Worm (Caenorhabditis elegans) whole organism, young adult: ENCODE results near the gene C54D10.9.

Experiments used
- F22D6.2 ChIP-seq: sonication (generic microtip); optimal IDR thresholded peaks from 2 replicates; lab custom pipeline; 2016; ENCODE audit warnings: mild to moderate bottlenecking, missing genetic modification characterization, missing compliant biosample characterization
- F37B4.10 ChIP-seq: fragments of 200-800 bp; sonication (Bioruptor generic); IDR thresholded peaks from 2 replicates; pipeline ENCODE4 v1.3.6; 2022; ENCODE audit warnings: missing genetic modification characterization, missing compliant biosample characterization
- F57C9.4 ChIP-seq: sonication (generic microtip); optimal IDR thresholded peaks from 2 replicates; lab custom pipeline; 2017; ENCODE audit warnings: mild to moderate bottlenecking, missing genetic modification characterization, missing compliant biosample characterization
- K11D2.4 ChIP-seq: fragments of 200-800 bp; sonication (Bioruptor generic); IDR thresholded peaks from 2 replicates; pipeline ENCODE4 v1.3.6; 2022; ENCODE audit warnings: missing genetic modification reagents, missing genetic modification characterization, missing compliant biosample characterization
- T07F8.4 ChIP-seq: sonication (generic microtip); optimal IDR thresholded peaks from 2 replicates; lab custom pipeline; 2016; ENCODE audit warnings: mild to moderate bottlenecking, missing genetic modification characterization, moderate library complexity, missing compliant biosample characterization
- T26A5.8 ChIP-seq: sonication (generic microtip); optimal IDR thresholded peaks from 2 replicates; lab custom pipeline; 2016; ENCODE audit warnings: missing genetic modification characterization, missing compliant biosample characterization
- Y53F4B.3 ChIP-seq: fragments of 200-800 bp; sonication (Bioruptor generic); IDR thresholded peaks from 2 replicates; pipeline ENCODE4 v1.3.6; 2022; ENCODE audit warnings: missing genetic modification reagents, missing genetic modification characterization, missing compliant biosample characterization
- Y67H2A.10 ChIP-seq: fragments of 200-800 bp; sonication (Bioruptor generic); conservative IDR thresholded peaks from 2 replicates; pipeline ENCODE4 v1.3.6; 2022; ENCODE audit warnings: missing genetic modification reagents, missing genetic modification characterization, missing compliant biosample characterization
- ama-1 ChIP-seq, 3 experiments: fragments of 150-350 bp in 1 of 3; sonication (generic microtip) in 2 of 3; optimal IDR thresholded peaks; 2 replicates each; lab custom pipeline; 2014 to 2018; ENCODE audit warnings: missing biosample characterization in 2 of 3, missing genetic modification characterization in 2 of 3, missing genetic modification reagents in 2 of 3
- atf-7 ChIP-seq: sonication (generic microtip); optimal IDR thresholded peaks from 2 replicates; lab custom pipeline; 2017; ENCODE audit warnings: mild to moderate bottlenecking, missing genetic modification characterization, missing compliant biosample characterization
- attf-5 ChIP-seq: fragments of 200-800 bp; sonication (Bioruptor generic); optimal IDR thresholded peaks from 2 replicates; lab custom pipeline; 2018; ENCODE audit warnings: mild to moderate bottlenecking, missing genetic modification characterization, missing compliant biosample characterization
- ceh-40 ChIP-seq: fragments of 200-800 bp; sonication (Bioruptor generic); IDR thresholded peaks from 2 replicates; pipeline ENCODE4 v1.3.6; 2022; ENCODE audit warnings: missing genetic modification characterization, missing compliant biosample characterization
- ceh-79 ChIP-seq: sonication (generic microtip); optimal IDR thresholded peaks from 2 replicates; lab custom pipeline; 2017; ENCODE audit warnings: mild to moderate bottlenecking, missing genetic modification characterization, missing compliant biosample characterization
- dox-1 ChIP-seq: fragments of 200-800 bp; sonication (Bioruptor generic); IDR thresholded peaks from 2 replicates; pipeline ENCODE4 v1.3.6; 2022; ENCODE audit warnings: missing genetic modification reagents, missing genetic modification characterization, missing compliant biosample characterization
- dpl-1 ChIP-seq: fragments of 150-350 bp; optimal IDR thresholded peaks from 2 replicates; lab custom pipeline; 2014; ENCODE audit warnings: missing biosample characterization, missing genetic modification reagents, missing genetic modification characterization
- efl-1 ChIP-seq: fragments of 150-350 bp; optimal IDR thresholded peaks from 2 replicates; lab custom pipeline; 2014; ENCODE audit warnings: missing biosample characterization, missing genetic modification reagents, missing genetic modification characterization
- egrh-3 ChIP-seq: fragments of 200-800 bp; sonication (Bioruptor generic); IDR thresholded peaks from 2 replicates; pipeline ENCODE4 v1.3.6; 2022; ENCODE audit warnings: missing genetic modification reagents, missing genetic modification characterization, missing compliant biosample characterization
- gei-17 ChIP-seq: fragments of 200-800 bp; sonication (Bioruptor generic); optimal IDR thresholded peaks from 2 replicates; lab custom pipeline; 2018; ENCODE audit warnings: mild to moderate bottlenecking, missing genetic modification characterization, missing compliant biosample characterization
- him-1 ChIP-seq: sonication (generic microtip); optimal IDR thresholded peaks from 2 replicates; lab custom pipeline; 2016; ENCODE audit warnings: missing genotype, missing genetic modification reagents, missing genetic modification characterization, missing compliant biosample characterization
- hlh-26 ChIP-seq: fragments of 200-800 bp; sonication (Bioruptor generic); conservative IDR thresholded peaks from 2 replicates; pipeline ENCODE4 v1.3.6; 2022; ENCODE audit warnings: missing genetic modification reagents, missing genetic modification characterization, missing compliant biosample characterization
- hrde-1 ChIP-seq: sonication (generic microtip); optimal IDR thresholded peaks from 2 replicates; lab custom pipeline; 2016; ENCODE audit warnings: missing genetic modification characterization, mild to moderate bottlenecking, missing compliant biosample characterization, moderate library complexity, missing genotype, missing genetic modification reagents, borderline replicate concordance
- lag-1 ChIP-seq: fragments of 200-800 bp; sonication (Bioruptor generic); IDR thresholded peaks from 2 replicates; pipeline ENCODE4 v1.3.6; 2022; ENCODE audit warnings: missing genetic modification reagents, missing genetic modification characterization, missing compliant biosample characterization
- lsl-1 ChIP-seq: fragments of 200-800 bp; sonication (Bioruptor generic); optimal IDR thresholded peaks from 2 replicates; lab custom pipeline; 2018; ENCODE audit warnings: mild to moderate bottlenecking, missing genetic modification characterization, moderate library complexity, missing compliant biosample characterization
- mel-28 ChIP-seq: sonication (generic microtip); optimal IDR thresholded peaks from 2 replicates; lab custom pipeline; 2016; ENCODE audit warnings: borderline replicate concordance, mild to moderate bottlenecking, missing genetic modification characterization, missing compliant biosample characterization
- nhr-179 ChIP-seq: sonication (generic microtip); optimal IDR thresholded peaks from 2 replicates; lab custom pipeline; 2016; ENCODE audit warnings: mild to moderate bottlenecking, missing genetic modification characterization, missing compliant biosample characterization
- nhr-80 ChIP-seq: sonication (generic microtip); optimal IDR thresholded peaks from 2 replicates; lab custom pipeline; 2016; ENCODE audit warnings: missing genetic modification characterization, missing compliant biosample characterization
- pha-4 ChIP-seq: fragments of 150-350 bp; sonication (generic microtip); optimal IDR thresholded peaks from 2 replicates; lab custom pipeline; 2014; ENCODE audit warnings: missing biosample characterization, missing genetic modification reagents, missing genetic modification characterization
- rec-8 ChIP-seq, 2 experiments: sonication (generic microtip); optimal IDR thresholded peaks; 2 replicates each; lab custom pipeline; 2016; ENCODE audit warnings: mild to moderate bottlenecking in 2 of 2, missing genetic modification characterization in 2 of 2, missing genetic modification reagents in 2 of 2, missing genotype in 2 of 2, missing biosample characterization in 1 of 2, missing compliant biosample characterization in 1 of 2, moderate library complexity in 1 of 2
- sea-2 ChIP-seq: fragments of 200-800 bp; sonication (Bioruptor generic); IDR thresholded peaks from 2 replicates; pipeline ENCODE4 v1.3.6; 2022; ENCODE audit warnings: missing genetic modification characterization, missing compliant biosample characterization
- snpc-4 ChIP-seq, 5 experiments: fragments of 150-350 bp in 1 of 5; sonication (generic microtip) in 4 of 5; optimal IDR thresholded peaks; 2 replicates each; lab custom pipeline; 2014 to 2018; ENCODE audit warnings: missing genetic modification characterization in 5 of 5, missing biosample characterization in 3 of 5, antibody characterized with exemption in 2 of 5, mild to moderate bottlenecking in 2 of 5, missing compliant biosample characterization in 2 of 5, missing genotype in 2 of 5, moderate library complexity in 2 of 5, missing genetic modification reagents in 1 of 5
- somi-1 ChIP-seq: fragments of 200-800 bp; sonication (Bioruptor generic); optimal IDR thresholded peaks from 2 replicates; lab custom pipeline; 2018; ENCODE audit warnings: mild to moderate bottlenecking, missing genetic modification characterization, missing compliant biosample characterization
- sptf-2 ChIP-seq: fragments of 200-800 bp; sonication (Bioruptor generic); optimal IDR thresholded peaks from 2 replicates; lab custom pipeline; 2018; ENCODE audit warnings: mild to moderate bottlenecking, missing genetic modification characterization, missing compliant biosample characterization
- tbx-9 ChIP-seq: sonication (generic microtip); optimal IDR thresholded peaks from 2 replicates; lab custom pipeline; 2016; ENCODE audit warnings: borderline replicate concordance, missing genetic modification characterization, inconsistent platforms, missing compliant biosample characterization
- zfh-2 ChIP-seq: fragments of 200-800 bp; sonication (Bioruptor generic); conservative IDR thresholded peaks from 2 replicates; pipeline ENCODE4 v1.3.6; 2022; ENCODE audit warnings: missing genetic modification reagents, missing genetic modification characterization, missing compliant biosample characterization
- zim-3 ChIP-seq: sonication (generic microtip); optimal IDR thresholded peaks from 2 replicates; lab custom pipeline; 2017; ENCODE audit warnings: mild to moderate bottlenecking, missing genetic modification characterization, moderate library complexity, missing compliant biosample characterization
- ztf-22 ChIP-seq: fragments of 200-800 bp; sonication (Bioruptor generic); optimal IDR thresholded peaks from 2 replicates; lab custom pipeline; 2018; ENCODE audit warnings: mild to moderate bottlenecking, missing genetic modification characterization, moderate library complexity, missing compliant biosample characterization

Gene C54D10.9

ce11 chrV:12402355-12402754 is 44.6 kb upstream of the C54D10.9 start, which contains the start of gene K01D12.8 (continued):
- no peak for TF ChIP-seq tbx-9 (tag; lab: Kevin White, UChicago)

ce11 chrV:12404544-12404943 is 42.4 kb upstream of the C54D10.9 start, which contains the start of gene K01D12.9:
Gene K01D12.9 (minus strand): TSS chrV:12404644.
- TF ChIP-seq somi-1 (no peak), sea-2 (GFP tag; lab: Robert Waterston, UW) (no peak), ama-1 (optimal IDR thresholded peaks at IDR 0.05; lab: Kevin White, UChicago) (no peak), ama-1 (GFP tag; optimal IDR thresholded peaks at IDR 0.05; lab: Kevin White, UChicago) (no peak), T26A5.8 (tag; lab: Kevin White, UChicago) (no peak), Y67H2A.10 (GFP tag; lab: Robert Waterston, UW) (no peak), mel-28 (no peak), hlh-26 (GFP tag; lab: Robert Waterston, UW) (no peak), hrde-1 (tag; lab: Kevin White, UChicago) (no peak), ztf-22 (GFP tag; lab: Kevin White, UChicago) (no peak), him-1 (tag; lab: Kevin White, UChicago) (no peak)

- TF ChIP-seq pha-4 (tag; lab: Kevin White, UChicago) (no peak), nhr-80 (tag; lab: Kevin White, UChicago) (no peak), ceh-40 (no peak), mel-28 (no peak), zfh-2 (GFP tag; lab: Robert Waterston, UW) (no peak), dpl-1 (GFP tag; lab: Kevin White, UChicago) (no peak), sptf-2 (GFP tag; lab: Kevin White, UChicago) (no peak), F22D6.2 (tag; lab: Kevin White, UChicago) (no peak), T07F8.4 (tag; lab: Kevin White, UChicago) (no peak), dox-1 (GFP tag; lab: Robert Waterston, UW) (no peak)
Measured at ce11 chrV:12405929-12406328, 41.0 kb upstream of the C54D10.9 start, which contains the start of gene K01D12.10. Gene K01D12.10 (plus strand): TSS chrV:12406229.

- TF ChIP-seq atf-7 (tag; lab: Kevin White, UChicago) (no peak), F37B4.10 (GFP tag; lab: Robert Waterston, UW) (no peak), lag-1 (GFP tag; lab: Robert Waterston, UW) (no peak), snpc-4 (GFP tag; optimal IDR thresholded peaks at IDR 0.05; lab: Kevin White, UChicago) (no peak), snpc-4 (tag; optimal IDR thresholded peaks at IDR 0.05; lab: Kevin White, UChicago) (no peak), attf-5 (GFP tag; lab: Kevin White, UChicago) (no peak), Y53F4B.3 (GFP tag; lab: Robert Waterston, UW) (no peak), rec-8 (tag; optimal IDR thresholded peaks at IDR 0.05; lab: Kevin White, UChicago) (no peak), lsl-1 (GFP tag; lab: Kevin White, UChicago) (no peak), ceh-79 (tag; lab: Kevin White, UChicago) (no peak), egrh-3 (peak; percentile 49), F57C9.4 (tag; lab: Kevin White, UChicago) (no peak), efl-1 (GFP tag; lab: Kevin White, UChicago) (no peak), zim-3 (tag; lab: Kevin White, UChicago) (no peak), gei-17 (GFP tag; lab: Kevin White, UChicago) (peak; percentile 20), Y67H2A.10 (GFP tag; lab: Robert Waterston, UW) (no peak), nhr-179 (tag; lab: Kevin White, UChicago) (no peak), K11D2.4 (GFP tag; lab: Robert Waterston, UW) (no peak)
Measured at ce11 chrV:12406514-12406913, 40.4 kb upstream of the C54D10.9 start.
